Fruit fly (Drosophila melanogaster) whole organism: Measurements from ENCODE around the gene GlcAT-S.

Experiments used
- CG8478 ChIP-seq: fragments of >200 bp; optimal IDR thresholded peaks from 2 replicates; lab custom pipeline; 2018; ENCODE audit warnings: inconsistent platforms
- Dll ChIP-seq: fragments of >200 bp; optimal IDR thresholded peaks from 2 replicates; lab custom pipeline; 2017
- pan ChIP-seq: fragments of >200 bp; optimal IDR thresholded peaks from 2 replicates; lab custom pipeline; 2017
- psq ChIP-seq: fragments of >200 bp; optimal IDR thresholded peaks from 2 replicates; lab custom pipeline; 2017
- usp ChIP-seq: fragments of >200 bp; optimal IDR thresholded peaks from 2 replicates; lab custom pipeline; 2017; ENCODE audit warnings: missing biosample characterization, missing genetic modification characterization, mixed read lengths

dm6 chr2L:9598390-9598789 is 17.9 kb upstream of the GlcAT-S start:
- no peak for TF ChIP-seq CG8478 (lab: Kevin White, UChicago)
- no peak for TF ChIP-seq psq (lab: Kevin White, UChicago)
- TF ChIP-seq pan (lab: Kevin White, UChicago), result no peak
- no peak for TF ChIP-seq Dll (lab: Kevin White, UChicago)
- no peak for TF ChIP-seq usp (GFP tag; lab: Kevin White, UChicago)
